Worm (Caenorhabditis elegans): ENCODE data around the gene ZK721.3.

ZK721.3 gene

ce11 chrX:8761497-8761896, 22.8 kb upstream of the ZK721.3 start, which contains the start of gene M02D8.5:
M02D8.5 (minus strand) TSS chrX:8761597.
- TF ChIP-seq ceh-13 (GFP tag; optimal IDR thresholded peaks at IDR 0.05) (no peak), hmg-4 (GFP tag; optimal IDR thresholded peaks at IDR 0.05) (no peak), ama-1 (optimal IDR thresholded peaks at IDR 0.05) (no peak)

- TF ChIP-seq hmbx-1 (tag; optimal IDR thresholded peaks at IDR 0.05) (no peak), B0310.2 (tag; optimal IDR thresholded peaks at IDR 0.05) (no peak), ama-1 (optimal IDR thresholded peaks at IDR 0.05) (no peak), scrt-1 (GFP tag; IDR thresholded peaks at IDR 0.05) (no peak), sea-1 (GFP tag; conservative IDR thresholded peaks at IDR 0.05) (no peak), hmg-4 (GFP tag; optimal IDR thresholded peaks at IDR 0.05) (no peak), aly-1 (tag; optimal IDR thresholded peaks at IDR 0.05) (no peak), pes-1 (GFP tag; IDR thresholded peaks at IDR 0.05) (no peak), ets-7 (tag; optimal IDR thresholded peaks at IDR 0.05) (no peak), tbx-11 (GFP tag; IDR thresholded peaks at IDR 0.05) (no peak), tbx-37 (GFP tag; conservative IDR thresholded peaks at IDR 0.05) (no peak), tra-4 (tag; optimal IDR thresholded peaks at IDR 0.05) (no peak), F13C5.2 (tag; optimal IDR thresholded peaks at IDR 0.05) (no peak), flt-1 (GFP tag; IDR thresholded peaks at IDR 0.05) (no peak), ceh-36 (tag; optimal IDR thresholded peaks at IDR 0.05) (no peak), ceh-13 (GFP tag; optimal IDR thresholded peaks at IDR 0.05) (no peak), hnd-1 (tag; optimal IDR thresholded peaks at IDR 0.05) (no peak)
Measured at ce11 chrX:8762927-8763326, 21.4 kb upstream of the ZK721.3 start.

- no peak for TF ChIP-seq B0310.2 (tag; optimal IDR thresholded peaks at IDR 0.05)
- TF ChIP-seq ets-7 (tag; optimal IDR thresholded peaks at IDR 0.05): no peak
- no peak for TF ChIP-seq aly-1 (tag; optimal IDR thresholded peaks at IDR 0.05)
- TF ChIP-seq hnd-1 (tag; optimal IDR thresholded peaks at IDR 0.05): no peak
Measured at ce11 chrX:8763607-8764006, 20.7 kb upstream of the ZK721.3 start, which contains the start of gene zig-12. zig-12 (plus strand) TSS chrX:8763907.

- TF ChIP-seq ets-7 (tag; optimal IDR thresholded peaks at IDR 0.05) (no peak), ceh-13 (GFP tag; optimal IDR thresholded peaks at IDR 0.05) (no peak), B0310.2 (tag; optimal IDR thresholded peaks at IDR 0.05) (no peak), tbx-11 (GFP tag; IDR thresholded peaks at IDR 0.05) (no peak), pes-1 (GFP tag; IDR thresholded peaks at IDR 0.05) (no peak), hmg-4 (GFP tag; optimal IDR thresholded peaks at IDR 0.05) (no peak), ama-1 (optimal IDR thresholded peaks at IDR 0.05) (no peak), tbx-37 (GFP tag; conservative IDR thresholded peaks at IDR 0.05) (no peak), tra-4 (tag; optimal IDR thresholded peaks at IDR 0.05) (no peak), F13C5.2 (tag; optimal IDR thresholded peaks at IDR 0.05) (no peak), flt-1 (GFP tag; IDR thresholded peaks at IDR 0.05) (no peak), sea-1 (GFP tag; conservative IDR thresholded peaks at IDR 0.05) (no peak), hnd-1 (tag; optimal IDR thresholded peaks at IDR 0.05) (no peak), scrt-1 (GFP tag; IDR thresholded peaks at IDR 0.05) (no peak), ceh-36 (tag; optimal IDR thresholded peaks at IDR 0.05) (no peak)
Measured at ce11 chrX:8764044-8764443, 20.3 kb upstream of the ZK721.3 start.

- TF ChIP-seq ets-7 (tag; optimal IDR thresholded peaks at IDR 0.05): no peak
- TF ChIP-seq hmbx-1 (tag; optimal IDR thresholded peaks at IDR 0.05): no peak
- no peak for TF ChIP-seq hnd-1 (tag; optimal IDR thresholded peaks at IDR 0.05)
- TF ChIP-seq B0310.2 (tag; optimal IDR thresholded peaks at IDR 0.05): no peak
- TF ChIP-seq sea-1 (GFP tag; conservative IDR thresholded peaks at IDR 0.05): no peak
- TF ChIP-seq ceh-13 (GFP tag; optimal IDR thresholded peaks at IDR 0.05): no peak
- no peak for TF ChIP-seq flt-1 (GFP tag; IDR thresholded peaks at IDR 0.05)
- TF ChIP-seq ceh-36 (tag; optimal IDR thresholded peaks at IDR 0.05): no peak
- no peak for TF ChIP-seq aly-1 (tag; optimal IDR thresholded peaks at IDR 0.05)
- no peak for TF ChIP-seq ama-1 (optimal IDR thresholded peaks at IDR 0.05)
- no peak for TF ChIP-seq tbx-11 (GFP tag; IDR thresholded peaks at IDR 0.05)
- no peak for TF ChIP-seq tra-4 (tag; optimal IDR thresholded peaks at IDR 0.05)
- TF ChIP-seq scrt-1 (GFP tag; IDR thresholded peaks at IDR 0.05): no peak
- no peak for TF ChIP-seq hmg-4 (GFP tag; optimal IDR thresholded peaks at IDR 0.05)
- TF ChIP-seq tbx-37 (GFP tag; conservative IDR thresholded peaks at IDR 0.05): no peak
- no peak for TF ChIP-seq F13C5.2 (tag; optimal IDR thresholded peaks at IDR 0.05)
- no peak for TF ChIP-seq pes-1 (GFP tag; IDR thresholded peaks at IDR 0.05)
Measured at ce11 chrX:8770316-8770715, 14.0 kb upstream of the ZK721.3 start.

ce11 chrX:8778558-8778957, 5.8 kb upstream of the ZK721.3 start, which contains the start of gene ZK721.4:
ZK721.4 (plus strand) TSS chrX:8778858.
- no peak for TF ChIP-seq ceh-13 (GFP tag; optimal IDR thresholded peaks at IDR 0.05)
- TF ChIP-seq B0310.2 (tag; optimal IDR thresholded peaks at IDR 0.05): no peak
- no peak for TF ChIP-seq hnd-1 (tag; optimal IDR thresholded peaks at IDR 0.05)
- no peak for TF ChIP-seq tbx-11 (GFP tag; IDR thresholded peaks at IDR 0.05)
- TF ChIP-seq ama-1 (optimal IDR thresholded peaks at IDR 0.05): no peak
- TF ChIP-seq hmg-4 (GFP tag; optimal IDR thresholded peaks at IDR 0.05): no peak
- TF ChIP-seq flt-1 (GFP tag; IDR thresholded peaks at IDR 0.05): no peak
- TF ChIP-seq ceh-36 (tag; optimal IDR thresholded peaks at IDR 0.05): no peak
- no peak for TF ChIP-seq scrt-1 (GFP tag; IDR thresholded peaks at IDR 0.05)
- TF ChIP-seq ets-7 (tag; optimal IDR thresholded peaks at IDR 0.05): no peak
- no peak for TF ChIP-seq tra-4 (tag; optimal IDR thresholded peaks at IDR 0.05)
- no peak for TF ChIP-seq hmbx-1 (tag; optimal IDR thresholded peaks at IDR 0.05)
- no peak for TF ChIP-seq aly-1 (tag; optimal IDR thresholded peaks at IDR 0.05)
- TF ChIP-seq F13C5.2 (tag; optimal IDR thresholded peaks at IDR 0.05): no peak
- TF ChIP-seq sea-1 (GFP tag; conservative IDR thresholded peaks at IDR 0.05): no peak
- no peak for TF ChIP-seq pes-1 (GFP tag; IDR thresholded peaks at IDR 0.05)
- no peak for TF ChIP-seq tbx-37 (GFP tag; conservative IDR thresholded peaks at IDR 0.05)

ce11 chrX:8786687-8787086, 2.4 kb downstream of the ZK721.3 start:
- TF ChIP-seq sea-1 (GFP tag; conservative IDR thresholded peaks at IDR 0.05): no peak
- TF ChIP-seq F13C5.2 (tag; optimal IDR thresholded peaks at IDR 0.05): no peak
- TF ChIP-seq hmbx-1 (tag; optimal IDR thresholded peaks at IDR 0.05): no peak
- no peak for TF ChIP-seq B0310.2 (tag; optimal IDR thresholded peaks at IDR 0.05)
- no peak for TF ChIP-seq tra-4 (tag; optimal IDR thresholded peaks at IDR 0.05)
- no peak for TF ChIP-seq aly-1 (tag; optimal IDR thresholded peaks at IDR 0.05)
